Worm (Caenorhabditis elegans) whole organism, young adult: Measurements from ENCODE around the gene D1086.11.

ENCODE experiments used
- B0261.1 ChIP-seq: sonication (generic microtip); optimal IDR thresholded peaks from 2 replicates; lab custom pipeline; 2016; ENCODE audit warnings: mild to moderate bottlenecking, missing genetic modification characterization, moderate library complexity, missing compliant biosample characterization
- D2030.7 ChIP-seq: fragments of 200-800 bp; sonication (Bioruptor generic); IDR thresholded peaks from 2 replicates; pipeline ENCODE4 v1.3.6; 2022; ENCODE audit warnings: missing genetic modification reagents, missing genetic modification characterization, missing compliant biosample characterization
- F22D6.2 ChIP-seq: sonication (generic microtip); optimal IDR thresholded peaks from 2 replicates; lab custom pipeline; 2016; ENCODE audit warnings: mild to moderate bottlenecking, missing genetic modification characterization, missing compliant biosample characterization
- F37B4.10 ChIP-seq: fragments of 200-800 bp; sonication (Bioruptor generic); IDR thresholded peaks from 2 replicates; pipeline ENCODE4 v1.3.6; 2022; ENCODE audit warnings: missing genetic modification characterization, missing compliant biosample characterization
- F39B2.1 ChIP-seq: fragments of 200-800 bp; sonication (Bioruptor generic); IDR thresholded peaks from 2 replicates; pipeline ENCODE4 v1.3.6; 2022; ENCODE audit warnings: missing genetic modification reagents, missing genetic modification characterization, missing compliant biosample characterization
- F49E8.2 ChIP-seq: sonication (generic microtip); optimal IDR thresholded peaks from 3 replicates; lab custom pipeline; 2017; ENCODE audit warnings: missing genetic modification characterization, mild to moderate bottlenecking, missing compliant biosample characterization, antibody characterized with exemption, moderate library complexity; ENCODE audit not compliant: insufficient read depth
- F52B5.7 ChIP-seq: sonication (generic microtip); optimal IDR thresholded peaks from 2 replicates; lab custom pipeline; 2016; ENCODE audit warnings: mild to moderate bottlenecking, missing genetic modification characterization, missing compliant biosample characterization
- F57C9.4 ChIP-seq: sonication (generic microtip); optimal IDR thresholded peaks from 2 replicates; lab custom pipeline; 2017; ENCODE audit warnings: mild to moderate bottlenecking, missing genetic modification characterization, missing compliant biosample characterization
- K11D2.4 ChIP-seq: fragments of 200-800 bp; sonication (Bioruptor generic); IDR thresholded peaks from 2 replicates; pipeline ENCODE4 v1.3.6; 2022; ENCODE audit warnings: missing genetic modification reagents, missing genetic modification characterization, missing compliant biosample characterization
- T07F8.4 ChIP-seq: sonication (generic microtip); optimal IDR thresholded peaks from 2 replicates; lab custom pipeline; 2016; ENCODE audit warnings: mild to moderate bottlenecking, missing genetic modification characterization, moderate library complexity, missing compliant biosample characterization
- T26A5.8 ChIP-seq: sonication (generic microtip); optimal IDR thresholded peaks from 2 replicates; lab custom pipeline; 2016; ENCODE audit warnings: missing genetic modification characterization, missing compliant biosample characterization
- ZK185.1 ChIP-seq: sonication (generic microtip); optimal IDR thresholded peaks from 2 replicates; lab custom pipeline; 2016; ENCODE audit warnings: mild to moderate bottlenecking, missing genetic modification characterization, missing compliant biosample characterization; ENCODE audit not compliant: poor library complexity, severe bottlenecking
- aptf-3 ChIP-seq: fragments of 200-800 bp; sonication (Bioruptor generic); IDR thresholded peaks from 2 replicates; pipeline ENCODE4 v1.3.6; 2022; ENCODE audit warnings: missing genetic modification characterization, missing compliant biosample characterization
- atf-7 ChIP-seq: sonication (generic microtip); optimal IDR thresholded peaks from 2 replicates; lab custom pipeline; 2017; ENCODE audit warnings: mild to moderate bottlenecking, missing genetic modification characterization, missing compliant biosample characterization
- athp-1 ChIP-seq: sonication (generic microtip); optimal IDR thresholded peaks from 2 replicates; lab custom pipeline; 2017; ENCODE audit warnings: mild to moderate bottlenecking, missing genetic modification characterization, missing compliant biosample characterization
- attf-6 ChIP-seq: fragments of 200-800 bp; sonication (Bioruptor generic); IDR thresholded peaks from 2 replicates; pipeline ENCODE4 v1.3.6; 2022; ENCODE audit warnings: missing genetic modification reagents, missing genetic modification characterization, missing compliant biosample characterization
- cebp-1 ChIP-seq, 2 experiments: fragments of 200-800 bp in 1 of 2; sonication (Bioruptor generic) in 1 of 2; sonication (generic microtip) in 1 of 2; IDR thresholded peaks in 1 of 2; optimal IDR thresholded peaks in 1 of 2; 2 replicates each; pipeline versions ENCODE4 v1.3.6 to Lab custom; 2017 to 2022; ENCODE audit warnings: missing compliant biosample characterization in 2 of 2, missing genetic modification characterization in 2 of 2, mild to moderate bottlenecking in 1 of 2, missing genetic modification reagents in 1 of 2, moderate library complexity in 1 of 2
- ceh-58 ChIP-seq: fragments of 200-800 bp; sonication (Bioruptor generic); IDR thresholded peaks from 2 replicates; pipeline ENCODE4 v1.3.6; 2022; ENCODE audit warnings: missing genetic modification characterization, missing compliant biosample characterization
- chd-7 ChIP-seq: sonication (generic microtip); optimal IDR thresholded peaks from 2 replicates; lab custom pipeline; 2016; ENCODE audit warnings: mild to moderate bottlenecking, missing genetic modification characterization, moderate library complexity, missing compliant biosample characterization
- egl-44 ChIP-seq: fragments of 200-800 bp; sonication (Bioruptor generic); IDR thresholded peaks from 2 replicates; pipeline ENCODE4 v1.3.6; 2022; ENCODE audit warnings: missing genetic modification reagents, missing genetic modification characterization, missing compliant biosample characterization
- egrh-3 ChIP-seq: fragments of 200-800 bp; sonication (Bioruptor generic); IDR thresholded peaks from 2 replicates; pipeline ENCODE4 v1.3.6; 2022; ENCODE audit warnings: missing genetic modification reagents, missing genetic modification characterization, missing compliant biosample characterization
- gei-17 ChIP-seq: fragments of 200-800 bp; sonication (Bioruptor generic); optimal IDR thresholded peaks from 2 replicates; lab custom pipeline; 2018; ENCODE audit warnings: mild to moderate bottlenecking, missing genetic modification characterization, missing compliant biosample characterization
- him-1 ChIP-seq: sonication (generic microtip); optimal IDR thresholded peaks from 2 replicates; lab custom pipeline; 2016; ENCODE audit warnings: missing genotype, missing genetic modification reagents, missing genetic modification characterization, missing compliant biosample characterization
- hlh-12 ChIP-seq: sonication (generic microtip); optimal IDR thresholded peaks from 2 replicates; lab custom pipeline; 2016; ENCODE audit warnings: missing genetic modification characterization, missing compliant biosample characterization
- hmg-20 ChIP-seq: fragments of 200-800 bp; sonication (Bioruptor generic); IDR thresholded peaks from 2 replicates; pipeline ENCODE4 v1.3.6; 2022; ENCODE audit warnings: missing genetic modification reagents, missing genetic modification characterization, missing compliant biosample characterization
- hrde-1 ChIP-seq: sonication (generic microtip); optimal IDR thresholded peaks from 2 replicates; lab custom pipeline; 2016; ENCODE audit warnings: missing genetic modification characterization, mild to moderate bottlenecking, missing compliant biosample characterization, moderate library complexity, missing genotype, missing genetic modification reagents, borderline replicate concordance
- hsf-1 ChIP-seq: fragments of 200-800 bp; sonication (Bioruptor generic); IDR thresholded peaks from 2 replicates; pipeline ENCODE4 v1.3.6; 2022; ENCODE audit warnings: missing genetic modification reagents, missing genetic modification characterization, missing compliant biosample characterization
- lin-40 ChIP-seq: sonication (generic microtip); optimal IDR thresholded peaks from 2 replicates; lab custom pipeline; 2016; ENCODE audit warnings: missing genetic modification characterization, mild to moderate bottlenecking, missing compliant biosample characterization, missing genotype, missing genetic modification reagents
- lin-54 ChIP-seq: fragments of 200-800 bp; sonication (Bioruptor generic); optimal IDR thresholded peaks from 2 replicates; lab custom pipeline; 2018; ENCODE audit warnings: mild to moderate bottlenecking, missing genetic modification characterization, missing compliant biosample characterization
- lsy-27 ChIP-seq: sonication (generic microtip); optimal IDR thresholded peaks from 2 replicates; lab custom pipeline; 2017; ENCODE audit warnings: missing genetic modification characterization, mild to moderate bottlenecking, missing compliant biosample characterization, antibody characterized with exemption, missing genotype, borderline replicate concordance; ENCODE audit not compliant: insufficient read depth
- madf-6 ChIP-seq: fragments of 200-800 bp; sonication (Bioruptor generic); IDR thresholded peaks from 2 replicates; pipeline ENCODE4 v1.3.6; 2022; ENCODE audit warnings: missing genetic modification reagents, missing genetic modification characterization, missing compliant biosample characterization
- mel-28 ChIP-seq: sonication (generic microtip); optimal IDR thresholded peaks from 2 replicates; lab custom pipeline; 2016; ENCODE audit warnings: borderline replicate concordance, mild to moderate bottlenecking, missing genetic modification characterization, missing compliant biosample characterization
- mes-4 ChIP-seq: sonication (generic microtip); optimal IDR thresholded peaks from 2 replicates; lab custom pipeline; 2016; ENCODE audit warnings: missing genotype, missing genetic modification characterization, missing compliant biosample characterization
- nhr-27 ChIP-seq: fragments of 200-800 bp; sonication (Bioruptor generic); optimal IDR thresholded peaks from 2 replicates; lab custom pipeline; 2018; ENCODE audit warnings: mild to moderate bottlenecking, missing genetic modification characterization, moderate library complexity, missing compliant biosample characterization
- pbrm-1 ChIP-seq: fragments of 200-800 bp; sonication (Bioruptor generic); IDR thresholded peaks from 2 replicates; pipeline ENCODE4 v1.3.6; 2022; ENCODE audit warnings: missing genetic modification reagents, missing genetic modification characterization, missing compliant biosample characterization
- pha-4 ChIP-seq: fragments of 150-350 bp; sonication (generic microtip); optimal IDR thresholded peaks from 2 replicates; lab custom pipeline; 2014; ENCODE audit warnings: missing biosample characterization, missing genetic modification reagents, missing genetic modification characterization
- sdz-38 ChIP-seq: sonication (generic microtip); optimal IDR thresholded peaks from 2 replicates; lab custom pipeline; 2016; ENCODE audit warnings: missing genotype, missing genetic modification characterization, missing compliant biosample characterization
- unc-130 ChIP-seq: sonication (generic microtip); optimal IDR thresholded peaks from 2 replicates; lab custom pipeline; 2016; ENCODE audit warnings: missing genetic modification reagents, missing genetic modification characterization, missing compliant biosample characterization
- ztf-18 ChIP-seq: sonication (generic microtip); optimal IDR thresholded peaks from 2 replicates; lab custom pipeline; 2016; ENCODE audit warnings: missing genotype, mild to moderate bottlenecking, missing genetic modification characterization, missing compliant biosample characterization
- ztf-22 ChIP-seq: fragments of 200-800 bp; sonication (Bioruptor generic); optimal IDR thresholded peaks from 2 replicates; lab custom pipeline; 2018; ENCODE audit warnings: mild to moderate bottlenecking, missing genetic modification characterization, moderate library complexity, missing compliant biosample characterization
- ztf-28 ChIP-seq: fragments of 200-800 bp; sonication (Bioruptor generic); IDR thresholded peaks from 2 replicates; pipeline ENCODE4 v1.3.6; 2022; ENCODE audit warnings: missing genetic modification reagents, missing genetic modification characterization, missing compliant biosample characterization
- ztf-6 ChIP-seq: fragments of 200-800 bp; sonication (Bioruptor generic); IDR thresholded peaks from 2 replicates; pipeline ENCODE4 v1.3.6; 2022; ENCODE audit warnings: missing genetic modification reagents, missing genetic modification characterization, missing compliant biosample characterization

Gene D1086.11

DNA sequence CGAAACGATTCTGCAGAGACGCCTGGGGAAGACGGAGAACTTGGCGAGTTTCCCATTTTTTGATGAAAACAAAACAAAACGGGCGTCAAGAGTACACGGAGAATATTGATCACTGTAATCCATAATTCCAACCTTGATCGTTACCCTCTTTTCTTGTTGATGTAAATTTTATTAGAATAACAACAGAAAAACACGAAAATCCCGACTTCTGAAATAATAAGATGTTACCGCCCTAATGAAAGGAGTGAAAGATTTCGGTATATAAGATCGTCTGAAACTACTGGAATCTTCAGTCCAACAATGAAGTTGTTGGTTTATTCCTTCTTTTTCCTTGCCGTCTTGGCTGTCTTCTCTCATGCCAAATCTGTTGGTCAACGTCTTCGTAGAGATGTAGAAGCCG is 29.7 kb downstream of the D1086.11 start, which contains the start of gene D1086.9:
D1086.9 (plus strand) TSS at position 301 of the 400 bp plus-strand sequence.
- no peak for TF ChIP-seq D2030.7 (GFP tag; lab: Robert Waterston, UW)
- TF ChIP-seq lin-40 (tag; lab: Kevin White, UChicago) = no peak
- no peak for TF ChIP-seq F37B4.10 (GFP tag; lab: Robert Waterston, UW)
- no peak for TF ChIP-seq mes-4
- TF ChIP-seq ztf-18 = no peak
- no peak for TF ChIP-seq attf-6 (GFP tag; lab: Robert Waterston, UW)
- no peak for TF ChIP-seq ZK185.1
- no peak for TF ChIP-seq ceh-58
- TF ChIP-seq lin-54 (GFP tag; lab: Kevin White, UChicago) = no peak
- no peak for TF ChIP-seq ztf-22 (GFP tag; lab: Kevin White, UChicago)
- TF ChIP-seq egl-44 (GFP tag; lab: Robert Waterston, UW) = no peak
- TF ChIP-seq F22D6.2 (tag; lab: Kevin White, UChicago) = no peak
- no peak for TF ChIP-seq F49E8.2 (tag; lab: Kevin White, UChicago)
- TF ChIP-seq chd-7 (tag; lab: Kevin White, UChicago) = no peak
- no peak for TF ChIP-seq him-1 (tag; lab: Kevin White, UChicago)

ce11 chrV:14107511-14107910 is 33.3 kb downstream of the D1086.11 start, which contains the start of gene H39E23.3:
TSS of gene H39E23.3 (plus strand) at chrV:14107811.
- TF ChIP-seq gei-17 (GFP tag; lab: Kevin White, UChicago) (no peak), K11D2.4 (no peak), sdz-38 (tag; lab: Kevin White, UChicago) (no peak), B0261.1 (no peak), ztf-28 (GFP tag; lab: Robert Waterston, UW) (no peak), F57C9.4 (tag; lab: Kevin White, UChicago) (no peak), lsy-27 (tag; lab: Kevin White, UChicago) (no peak), ztf-6 (GFP tag; lab: Robert Waterston, UW) (no peak), pha-4 (no peak), hsf-1 (no peak), hrde-1 (tag; lab: Kevin White, UChicago) (no peak), mel-28 (no peak), attf-6 (GFP tag; lab: Robert Waterston, UW) (no peak), T26A5.8 (no peak), F52B5.7 (tag; lab: Kevin White, UChicago) (no peak), atf-7 (tag; lab: Kevin White, UChicago) (no peak), pbrm-1 (GFP tag; lab: Robert Waterston, UW) (no peak), ztf-22 (GFP tag; lab: Kevin White, UChicago) (no peak), aptf-3 (GFP tag; lab: Robert Waterston, UW) (no peak)

ce11 chrV:14110042-14110441 is 35.8 kb downstream of the D1086.11 start, which contains the start of gene H39E23.2:
TSS of gene H39E23.2 (plus strand) at chrV:14110342.
- no peak for TF ChIP-seq madf-6 (GFP tag; lab: Robert Waterston, UW)
- no peak for TF ChIP-seq unc-130
- TF ChIP-seq athp-1 (tag; lab: Kevin White, UChicago) = no peak
- TF ChIP-seq F39B2.1 (GFP tag; lab: Robert Waterston, UW) = no peak
- no peak for TF ChIP-seq T07F8.4 (tag; lab: Kevin White, UChicago)
- TF ChIP-seq egrh-3 (GFP tag; lab: Robert Waterston, UW) = no peak
- TF ChIP-seq hmg-20 (GFP tag; lab: Robert Waterston, UW) = no peak
- TF ChIP-seq cebp-1 (GFP tag; IDR thresholded peaks at IDR 0.05; lab: Robert Waterston, UW) = no peak
- TF ChIP-seq cebp-1 (tag; optimal IDR thresholded peaks at IDR 0.05; lab: Kevin White, UChicago) = no peak
- TF ChIP-seq hlh-12 = no peak
- TF ChIP-seq nhr-27 = no peak
